Worm (Caenorhabditis elegans): ENCODE results near the gene Y39A1A.22.

Gene Y39A1A.22

ce11 chrIII:10717479-10717878, 10.7 kb upstream of the Y39A1A.22 start (continued):
- TF ChIP-seq ceh-27 (GFP tag; optimal IDR thresholded peaks at IDR 0.05), result peak; percentile 32
- TF ChIP-seq mel-28 (tag; optimal IDR thresholded peaks at IDR 0.05; ENCODE audit: borderline replicate concordance), result no peak
- no peak for TF ChIP-seq hmg-20 (GFP tag; IDR thresholded peaks at IDR 0.05)
- no peak for TF ChIP-seq zfh-2 (GFP tag; conservative IDR thresholded peaks at IDR 0.05)
- TF ChIP-seq chd-7 (tag; optimal IDR thresholded peaks at IDR 0.05), result peak; percentile 60
- TF ChIP-seq lin-35 (GFP tag; optimal IDR thresholded peaks at IDR 0.05), result no peak
- TF ChIP-seq pha-4 (tag; optimal IDR thresholded peaks at IDR 0.05), result no peak
- no peak for TF ChIP-seq Y79H2A.3 (GFP tag; conservative IDR thresholded peaks at IDR 0.05)
- TF ChIP-seq ztf-26 (tag; optimal IDR thresholded peaks at IDR 0.05), result peak; percentile 65
- TF ChIP-seq nhr-120 (GFP tag; IDR thresholded peaks at IDR 0.05), result no peak
- TF ChIP-seq tbp1 (GFP tag; optimal IDR thresholded peaks at IDR 0.05), result peak; percentile 43
- peak; percentile 24 for TF ChIP-seq lin-54 (GFP tag; optimal IDR thresholded peaks at IDR 0.05)
- TF ChIP-seq nfyb-1 (GFP tag; IDR thresholded peaks at IDR 0.05), result peak; percentile 80
- no peak for TF ChIP-seq lsy-27 (tag; optimal IDR thresholded peaks at IDR 0.05; ENCODE audit: borderline replicate concordance, insufficient read depth)
- TF ChIP-seq K11D2.4 (GFP tag; IDR thresholded peaks at IDR 0.05), result peak; percentile 71
- peak; percentile 89 for TF ChIP-seq somi-1 (GFP tag; optimal IDR thresholded peaks at IDR 0.05)
- no peak for TF ChIP-seq D2030.7 (GFP tag; IDR thresholded peaks at IDR 0.05)
- no peak for TF ChIP-seq athp-1 (tag; optimal IDR thresholded peaks at IDR 0.05)
- peak; percentile 75 for TF ChIP-seq ama-1 (optimal IDR thresholded peaks at IDR 0.05)
- TF ChIP-seq ama-1 (GFP tag; optimal IDR thresholded peaks at IDR 0.05), result no peak
- no peak for TF ChIP-seq T07F8.4 (tag; optimal IDR thresholded peaks at IDR 0.05)
- peak; percentile 57; the same call in 1 of the 2 replicates for TF ChIP-seq dox-1 (GFP tag; IDR thresholded peaks at IDR 0.05)
- 0 out of 2 replicates have a peak, but pooled peaks have one; percentile 37 for TF ChIP-seq ceh-40 (GFP tag; IDR thresholded peaks at IDR 0.05)
- TF ChIP-seq nfya-2 (GFP tag; IDR thresholded peaks at IDR 0.05), result no peak
- TF ChIP-seq tbx-9 (tag; optimal IDR thresholded peaks at IDR 0.05; ENCODE audit: borderline replicate concordance), result no peak
- TF ChIP-seq ZK185.1 (tag; optimal IDR thresholded peaks at IDR 0.05; ENCODE audit: poor library complexity, severe bottlenecking), result peak; percentile 69
- peak; percentile 40; the same call in 1 of the 2 replicates for TF ChIP-seq lin-26 (GFP tag; IDR thresholded peaks at IDR 0.05)
- TF ChIP-seq rec-8 (tag; optimal IDR thresholded peaks at IDR 0.05), result no peak
- TF ChIP-seq egrh-3 (GFP tag; IDR thresholded peaks at IDR 0.05), result no peak
- TF ChIP-seq nhr-27 (tag; optimal IDR thresholded peaks at IDR 0.05), result no peak
- 0 out of 2 replicates have a peak, but pooled peaks have one; percentile 7 for TF ChIP-seq pbrm-1 (GFP tag; IDR thresholded peaks at IDR 0.05)
- TF ChIP-seq F37B4.10 (GFP tag; IDR thresholded peaks at IDR 0.05), result 0 out of 2 replicates have a peak, but pooled peaks have one; percentile 52
- TF ChIP-seq nfya-1 (tag; optimal IDR thresholded peaks at IDR 0.05; ENCODE audit: borderline replicate concordance, insufficient read depth), result no peak
- no peak for TF ChIP-seq cebp-1 (GFP tag; IDR thresholded peaks at IDR 0.05)
- peak; percentile 63 for TF ChIP-seq cebp-1 (tag; optimal IDR thresholded peaks at IDR 0.05)
- no peak for TF ChIP-seq T26A5.8 (tag; optimal IDR thresholded peaks at IDR 0.05)
- TF ChIP-seq mcd-1 (GFP tag; IDR thresholded peaks at IDR 0.05), result peak; percentile 6; the same call in 1 of the 2 replicates
- no peak for TF ChIP-seq K12H6.12 (tag; optimal IDR thresholded peaks at IDR 0.05)
- TF ChIP-seq madf-3 (GFP tag; IDR thresholded peaks at IDR 0.05), result no peak
- no peak for TF ChIP-seq hrde-1 (tag; optimal IDR thresholded peaks at IDR 0.05; ENCODE audit: borderline replicate concordance)
- TF ChIP-seq sea-2 (GFP tag; IDR thresholded peaks at IDR 0.05), result no peak
- no peak for TF ChIP-seq cebp-2 (GFP tag; IDR thresholded peaks at IDR 0.05)
- peak; percentile 45 for TF ChIP-seq die-1 (tag; optimal IDR thresholded peaks at IDR 0.05)
- no peak for TF ChIP-seq dpl-1 (GFP tag; optimal IDR thresholded peaks at IDR 0.05)
- peak in 1 of 2 experiments; percentile 6 for TF ChIP-seq let-607 (tag; optimal IDR thresholded peaks at IDR 0.05)
- TF ChIP-seq efl-1 (GFP tag; optimal IDR thresholded peaks at IDR 0.05), result no peak
- no peak for TF ChIP-seq F57C9.4 (tag; optimal IDR thresholded peaks at IDR 0.05)
- TF ChIP-seq Y67H2A.10 (GFP tag; conservative IDR thresholded peaks at IDR 0.05), result no peak
- no peak for TF ChIP-seq ztf-3 (GFP tag; optimal IDR thresholded peaks at IDR 0.05)
